Fruit fly (Drosophila melanogaster): ENCODE measurements around the gene Blos3.

- TF ChIP-seq CG1024 (GFP tag; IDR thresholded peaks at IDR 0.05) (no peak), gro (GFP tag; optimal IDR thresholded peaks at IDR 0.05) (no peak), cas (GFP tag; IDR thresholded peaks at IDR 0.05) (no peak), lilli (GFP tag; optimal IDR thresholded peaks at IDR 0.05) (no peak), Rfx (GFP tag; IDR thresholded peaks at IDR 0.05) (no peak), CG3407 (GFP tag; optimal IDR thresholded peaks at IDR 0.05) (no peak), Sin3A (optimal IDR thresholded peaks at IDR 0.05) (no peak), chif (GFP tag; optimal IDR thresholded peaks at IDR 0.05) (no peak)
Observed at dm6 chr3L:18822049-18822448, 48.0 kb upstream of the Blos3 start.
